Worm (Caenorhabditis elegans): Measurements from ENCODE around the gene F56B3.11.

The F56B3.11 gene

ce11 chrIV:796521-797073 is at the start of gene F56B3.11, which contains the start of gene ech-5:
Gene F56B3.11, minus strand, starts transcription at chrIV:796571.
Gene ech-5, plus strand, starts transcription at chrIV:797023.
- TF ChIP-seq blmp-1 (tag; optimal IDR thresholded peaks at IDR 0.05): no peak
- peak; percentile 26 for TF ChIP-seq ceh-43 (GFP tag; optimal IDR thresholded peaks at IDR 0.05)
- TF ChIP-seq nhr-12 (tag; optimal IDR thresholded peaks at IDR 0.05): no peak
- peak; percentile 49 for TF ChIP-seq ceh-83 (GFP tag; optimal IDR thresholded peaks at IDR 0.05)
- peak; percentile 69 for TF ChIP-seq lsy-2 (tag; optimal IDR thresholded peaks at IDR 0.05)
- TF ChIP-seq nhr-76 (tag; optimal IDR thresholded peaks at IDR 0.05): no peak
- TF ChIP-seq unc-39 (tag; optimal IDR thresholded peaks at IDR 0.05): no peak
- TF ChIP-seq snpc-4 (tag; optimal IDR thresholded peaks at IDR 0.05): no peak
- no peak for TF ChIP-seq ztf-11 (tag; optimal IDR thresholded peaks at IDR 0.05)
- no peak for TF ChIP-seq hlh-1 (tag; optimal IDR thresholded peaks at IDR 0.05)
- no peak for TF ChIP-seq nhr-28 (tag; optimal IDR thresholded peaks at IDR 0.05)
- no peak for TF ChIP-seq zip-8 (tag; optimal IDR thresholded peaks at IDR 0.05)
- no peak for TF ChIP-seq lin-32 (GFP tag; optimal IDR thresholded peaks at IDR 0.05)
- no peak for TF ChIP-seq ceh-39 (tag; optimal IDR thresholded peaks at IDR 0.05)
- no peak for TF ChIP-seq lin-13 (tag; optimal IDR thresholded peaks at IDR 0.05)
- peak; percentile 55 for TF ChIP-seq bed-3 (GFP tag; optimal IDR thresholded peaks at IDR 0.05)
- no peak for TF ChIP-seq tbx-8 (GFP tag; optimal IDR thresholded peaks at IDR 0.05)
- peak; percentile 20 for TF ChIP-seq mep-1 (tag; optimal IDR thresholded peaks at IDR 0.05)
- no peak for TF ChIP-seq cnd-1 (tag; optimal IDR thresholded peaks at IDR 0.05)
- no peak for TF ChIP-seq ham-2 (GFP tag; optimal IDR thresholded peaks at IDR 0.05)
- TF ChIP-seq M03D4.4 (tag; optimal IDR thresholded peaks at IDR 0.05): peak; percentile 37
- no peak for TF ChIP-seq elt-3 (tag; optimal IDR thresholded peaks at IDR 0.05)
- TF ChIP-seq sptf-1 (tag; optimal IDR thresholded peaks at IDR 0.05): peak; percentile 81
- peak; percentile 82 for TF ChIP-seq nhr-237 (tag; optimal IDR thresholded peaks at IDR 0.05)
- peak; percentile 80 for TF ChIP-seq ces-1 (GFP tag; optimal IDR thresholded peaks at IDR 0.05)
- TF ChIP-seq elt-1 (tag; optimal IDR thresholded peaks at IDR 0.05; ENCODE audit: borderline replicate concordance, insufficient read depth): no peak
- no peak for TF ChIP-seq sem-2 (GFP tag; optimal IDR thresholded peaks at IDR 0.05)
- no peak for TF ChIP-seq flh-1 (GFP tag; optimal IDR thresholded peaks at IDR 0.05)
- peak; percentile 36 for TF ChIP-seq mab-5 (tag; optimal IDR thresholded peaks at IDR 0.05)
- TF ChIP-seq nhr-2 (tag; optimal IDR thresholded peaks at IDR 0.05): no peak
- peak; percentile 34 for TF ChIP-seq drap-1 (GFP tag; optimal IDR thresholded peaks at IDR 0.05)
- TF ChIP-seq unc-62 (GFP tag; optimal IDR thresholded peaks at IDR 0.05): no peak
- TF ChIP-seq mls-2 (tag; optimal IDR thresholded peaks at IDR 0.05): no peak
- TF ChIP-seq pha-4 (tag; optimal IDR thresholded peaks at IDR 0.05): no peak
- TF ChIP-seq unc-120 (tag; optimal IDR thresholded peaks at IDR 0.05; ENCODE audit: poor library complexity, severe bottlenecking): no peak

- TF ChIP-seq bed-3 (GFP tag; optimal IDR thresholded peaks at IDR 0.05) (no peak), mls-2 (tag; optimal IDR thresholded peaks at IDR 0.05) (no peak), pha-4 (tag; optimal IDR thresholded peaks at IDR 0.05) (no peak), elt-1 (tag; optimal IDR thresholded peaks at IDR 0.05; ENCODE audit: borderline replicate concordance, insufficient read depth) (no peak), unc-39 (tag; optimal IDR thresholded peaks at IDR 0.05) (no peak), M03D4.4 (tag; optimal IDR thresholded peaks at IDR 0.05) (no peak), flh-1 (GFP tag; optimal IDR thresholded peaks at IDR 0.05) (no peak), snpc-4 (tag; optimal IDR thresholded peaks at IDR 0.05) (no peak), elt-3 (tag; optimal IDR thresholded peaks at IDR 0.05) (no peak), ztf-11 (tag; optimal IDR thresholded peaks at IDR 0.05) (no peak), lin-32 (GFP tag; optimal IDR thresholded peaks at IDR 0.05) (no peak), unc-120 (tag; optimal IDR thresholded peaks at IDR 0.05; ENCODE audit: poor library complexity, severe bottlenecking) (no peak), zip-8 (tag; optimal IDR thresholded peaks at IDR 0.05) (no peak), lsy-2 (tag; optimal IDR thresholded peaks at IDR 0.05) (no peak), ham-2 (GFP tag; optimal IDR thresholded peaks at IDR 0.05) (no peak), nhr-2 (tag; optimal IDR thresholded peaks at IDR 0.05) (no peak), sptf-1 (tag; optimal IDR thresholded peaks at IDR 0.05) (no peak), hlh-1 (tag; optimal IDR thresholded peaks at IDR 0.05) (no peak), sem-2 (GFP tag; optimal IDR thresholded peaks at IDR 0.05) (no peak)
Observed at ce11 chrIV:845198-845597, 48.8 kb upstream of the F56B3.11 start, which contains the start of gene lgc-33. Gene lgc-33, plus strand, starts transcription at chrIV:845498.

ce11 chrIV:842630-843029 is 46.3 kb upstream of the F56B3.11 start:
- TF ChIP-seq ceh-43 (GFP tag; optimal IDR thresholded peaks at IDR 0.05) (peak; percentile 17), cnd-1 (tag; optimal IDR thresholded peaks at IDR 0.05) (peak; percentile 56), ham-2 (GFP tag; optimal IDR thresholded peaks at IDR 0.05) (peak; percentile 7), M03D4.4 (tag; optimal IDR thresholded peaks at IDR 0.05) (peak; percentile 64), flh-1 (GFP tag; optimal IDR thresholded peaks at IDR 0.05) (peak; percentile 15), nhr-12 (tag; optimal IDR thresholded peaks at IDR 0.05) (no peak), unc-120 (tag; optimal IDR thresholded peaks at IDR 0.05; ENCODE audit: poor library complexity, severe bottlenecking) (peak; percentile 60), unc-62 (GFP tag; optimal IDR thresholded peaks at IDR 0.05) (no peak), bed-3 (GFP tag; optimal IDR thresholded peaks at IDR 0.05) (peak; percentile 56), mls-2 (tag; optimal IDR thresholded peaks at IDR 0.05) (peak; percentile 47), drap-1 (GFP tag; optimal IDR thresholded peaks at IDR 0.05) (peak; percentile 68), lin-32 (GFP tag; optimal IDR thresholded peaks at IDR 0.05) (peak; percentile 53), ceh-83 (GFP tag; optimal IDR thresholded peaks at IDR 0.05) (peak; percentile 68), sptf-1 (tag; optimal IDR thresholded peaks at IDR 0.05) (peak; percentile 82), sem-2 (GFP tag; optimal IDR thresholded peaks at IDR 0.05) (peak; percentile 60), pha-4 (tag; optimal IDR thresholded peaks at IDR 0.05) (no peak), nhr-28 (tag; optimal IDR thresholded peaks at IDR 0.05) (no peak), hlh-1 (tag; optimal IDR thresholded peaks at IDR 0.05) (peak; percentile 0)

Measured in whole organism, mixed stage, embryonic.